Worm (Caenorhabditis elegans) whole organism, late embryonic: Measurements from ENCODE around the gene sre-2.

Source experiments
- K09A11.1 ChIP-seq: sonication (generic microtip); optimal IDR thresholded peaks from 2 replicates; lab custom pipeline; 2017; ENCODE audit warnings: antibody characterized with exemption, mild to moderate bottlenecking, missing genetic modification characterization, missing compliant biosample characterization; ENCODE audit not compliant: insufficient read depth
- ceh-19 ChIP-seq: fragments of 200-800 bp; sonication (Bioruptor generic); optimal IDR thresholded peaks from 2 replicates; lab custom pipeline; 2018; ENCODE audit warnings: mild to moderate bottlenecking, missing genetic modification characterization, missing compliant biosample characterization
- ceh-2 ChIP-seq: sonication (generic microtip); optimal IDR thresholded peaks from 2 replicates; lab custom pipeline; 2016; ENCODE audit warnings: missing genotype, missing genetic modification characterization, missing compliant biosample characterization
- dmd-4 ChIP-seq: sonication (generic microtip); optimal IDR thresholded peaks from 2 replicates; lab custom pipeline; 2016; ENCODE audit warnings: borderline replicate concordance, missing genetic modification characterization, missing compliant biosample characterization
- fax-1 ChIP-seq: sonication (generic microtip); optimal IDR thresholded peaks from 2 replicates; lab custom pipeline; 2016; ENCODE audit warnings: missing genotype, missing genetic modification characterization, missing compliant biosample characterization
- lim-6 ChIP-seq: sonication (generic microtip); optimal IDR thresholded peaks from 2 replicates; lab custom pipeline; 2016; ENCODE audit warnings: missing genetic modification characterization, missing compliant biosample characterization
- madf-2 ChIP-seq: sonication (generic microtip); optimal IDR thresholded peaks from 2 replicates; lab custom pipeline; 2017; ENCODE audit warnings: missing genetic modification characterization, missing compliant biosample characterization
- nhr-11 ChIP-seq: fragments of 150-350 bp; optimal IDR thresholded peaks from 2 replicates; lab custom pipeline; 2014; ENCODE audit warnings: missing biosample characterization, missing genetic modification characterization
- pat-9 ChIP-seq: fragments of 200-800 bp; sonication (Bioruptor generic); optimal IDR thresholded peaks from 2 replicates; lab custom pipeline; 2018; ENCODE audit warnings: mild to moderate bottlenecking, missing genetic modification characterization, moderate library complexity, missing compliant biosample characterization
- pha-4 ChIP-seq: fragments of 150-350 bp; optimal IDR thresholded peaks from 2 replicates; lab custom pipeline; 2018; ENCODE audit warnings: missing biosample characterization, missing genetic modification reagents, missing genetic modification characterization
- pqm-1 ChIP-seq: sonication (generic microtip); optimal IDR thresholded peaks from 2 replicates; lab custom pipeline; 2016; ENCODE audit warnings: missing genetic modification characterization, missing compliant biosample characterization
- ref-2 ChIP-seq: sonication (generic microtip); optimal IDR thresholded peaks from 2 replicates; lab custom pipeline; 2016; ENCODE audit warnings: missing genetic modification characterization, missing compliant biosample characterization
- rnt-1 ChIP-seq: sonication (generic microtip); optimal IDR thresholded peaks from 2 replicates; lab custom pipeline; 2016; ENCODE audit warnings: missing genetic modification characterization, missing compliant biosample characterization
- ttx-3 ChIP-seq: sonication (generic microtip); optimal IDR thresholded peaks from 2 replicates; lab custom pipeline; 2016; ENCODE audit warnings: missing genetic modification reagents, missing genetic modification characterization, missing compliant biosample characterization

DNA sequence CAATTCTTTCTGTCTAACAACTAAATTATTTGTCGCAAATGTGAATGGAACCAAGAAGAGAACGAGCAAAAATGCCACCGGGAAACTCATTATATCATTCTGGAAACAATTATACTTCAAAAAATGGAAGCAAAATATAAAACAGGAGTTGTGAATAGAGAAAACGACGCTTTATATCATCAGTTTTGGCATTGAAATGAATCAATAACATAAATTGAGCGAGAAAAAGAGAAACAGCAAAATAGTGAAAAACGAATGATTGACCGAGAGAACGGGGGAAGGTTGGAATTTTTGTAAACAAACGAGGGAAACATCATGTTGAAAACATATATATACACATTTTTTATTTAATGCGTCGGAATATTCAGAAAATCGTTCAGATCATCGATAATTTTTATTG is 34.9 kb upstream of the sre-2 start, which contains the start of gene ctns-1:
- no peak for TF ChIP-seq rnt-1 (tag; lab: Kevin White, UChicago)
- TF ChIP-seq pha-4 (tag; lab: Kevin White, UChicago): no peak
- TF ChIP-seq ceh-19 (GFP tag; lab: Kevin White, UChicago): no peak
- no peak for TF ChIP-seq ref-2
- TF ChIP-seq pat-9 (tag; lab: Kevin White, UChicago): no peak
- TF ChIP-seq ttx-3: no peak
- no peak for TF ChIP-seq dmd-4 (tag; lab: Kevin White, UChicago)
- no peak for TF ChIP-seq pqm-1 (tag; lab: Kevin White, UChicago)
- TF ChIP-seq madf-2 (tag; lab: Kevin White, UChicago): no peak
- no peak for TF ChIP-seq fax-1
- no peak for TF ChIP-seq K09A11.1
- TF ChIP-seq lim-6: no peak
- TF ChIP-seq nhr-11 (tag; lab: Kevin White, UChicago): no peak
- TF ChIP-seq ceh-2: no peak
